Worm (Caenorhabditis elegans): ENCODE results near the gene lon-3.

DNA sequence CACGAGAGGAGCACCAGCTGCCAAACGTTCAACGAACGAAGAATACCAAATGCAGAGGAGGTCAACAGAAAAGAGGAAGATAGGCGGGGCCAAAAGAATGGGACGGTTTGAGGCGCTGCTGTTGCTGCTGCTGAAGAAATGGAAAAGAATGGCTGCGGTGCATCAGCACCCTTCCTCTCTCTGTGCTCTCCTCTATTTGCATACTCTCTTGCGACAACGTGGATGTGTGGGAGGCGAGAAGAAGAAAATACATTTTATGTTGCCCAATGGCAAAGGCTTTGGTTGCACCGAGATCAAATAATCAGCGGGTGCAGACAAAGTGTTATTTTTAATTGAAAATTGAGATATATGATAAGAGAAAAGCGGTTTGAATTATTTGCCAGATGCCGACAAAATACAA is 40.1 kb downstream of the lon-3 start:
- TF ChIP-seq dao-5 (tag; optimal IDR thresholded peaks at IDR 0.05) (no peak), W03F9.2 (tag; optimal IDR thresholded peaks at IDR 0.05) (no peak)
